Worm (Caenorhabditis elegans): Measurements from ENCODE around the gene lpr-6.

- no peak for TF ChIP-seq hnd-1 (tag; optimal IDR thresholded peaks at IDR 0.05)
- TF ChIP-seq sea-1 (GFP tag; conservative IDR thresholded peaks at IDR 0.05) = no peak
- no peak for TF ChIP-seq flt-1 (GFP tag; IDR thresholded peaks at IDR 0.05)
- TF ChIP-seq aly-1 (tag; optimal IDR thresholded peaks at IDR 0.05) = no peak
- TF ChIP-seq ceh-36 (tag; optimal IDR thresholded peaks at IDR 0.05) = no peak
Observed at ce11 chrX:11098086-11098485, 38.3 kb downstream of the lpr-6 start, which contains the start of gene W02H3.3.
